Fruit fly (Drosophila melanogaster) whole organism, prepupa: ENCODE results near the gene HDAC6.
A peak's percentile ranks its signal among the peaks of the same experiment; 100 is the strongest.

Experiments used
- Blimp-1 ChIP-seq: fragments of 200-800 bp; sonication (Bioruptor generic); optimal IDR thresholded peaks from 3 replicates; lab custom pipeline; 2017; ENCODE audit warnings: missing biosample characterization, missing genetic modification characterization, mild to moderate bottlenecking, moderate library complexity, missing genetic modification reagents
- CG10631 ChIP-seq: fragments of 200-800 bp; sonication (Bioruptor generic); optimal IDR thresholded peaks from 2 replicates; lab custom pipeline; 2016; ENCODE audit warnings: missing biosample characterization, missing genetic modification characterization
- CG10669 ChIP-seq: fragments of 200-800 bp; sonication (Bioruptor generic); optimal IDR thresholded peaks from 3 replicates; lab custom pipeline; 2018; ENCODE audit warnings: missing biosample characterization, mild to moderate bottlenecking, missing genetic modification characterization, moderate library complexity
- CG11294 ChIP-seq: fragments of 200-800 bp; sonication (Bioruptor generic); IDR thresholded peaks from 2 replicates; pipeline ENCODE4 v1.3.6; 2022; ENCODE audit warnings: missing biosample characterization, missing genetic modification characterization
- CG11902 ChIP-seq: fragments of 200-800 bp; sonication (Bioruptor generic); optimal IDR thresholded peaks from 3 replicates; lab custom pipeline; 2016; ENCODE audit warnings: missing biosample characterization, missing genetic modification characterization
- CG15336 ChIP-seq: fragments of 200-800 bp; sonication (Bioruptor generic); IDR thresholded peaks from 2 replicates; pipeline ENCODE4 v1.3.6; 2022; ENCODE audit warnings: missing biosample characterization, missing genetic modification characterization
- CG3032 ChIP-seq: fragments of 200-800 bp; optimal IDR thresholded peaks from 2 replicates; lab custom pipeline; 2019; ENCODE audit warnings: missing biosample characterization, mild to moderate bottlenecking, missing genetic modification characterization, moderate library complexity
- CG31627 ChIP-seq: fragments of 200-800 bp; sonication (Bioruptor generic); optimal IDR thresholded peaks from 3 replicates; lab custom pipeline; 2016; ENCODE audit warnings: missing biosample characterization, missing genetic modification characterization
- CG32006 ChIP-seq: fragments of 200-800 bp; sonication (Bioruptor generic); optimal IDR thresholded peaks from 3 replicates; lab custom pipeline; 2017; ENCODE audit warnings: missing biosample characterization, mild to moderate bottlenecking, missing genetic modification characterization
- CG3919 ChIP-seq: fragments of 200-800 bp; sonication (Bioruptor generic); optimal IDR thresholded peaks from 3 replicates; lab custom pipeline; 2016; ENCODE audit warnings: missing biosample characterization, missing genetic modification characterization
- CG6163 ChIP-seq: fragments of 200-800 bp; sonication (Bioruptor generic); IDR thresholded peaks from 3 replicates; pipeline ENCODE4 v1.3.6; 2022; ENCODE audit warnings: missing biosample characterization, missing genetic modification characterization
- CG6276 ChIP-seq: fragments of 200-800 bp; sonication (Bioruptor generic); optimal IDR thresholded peaks from 2 replicates; lab custom pipeline; 2017; ENCODE audit warnings: missing biosample characterization, mild to moderate bottlenecking, missing genetic modification characterization
- CG6854 ChIP-seq: fragments of 200-800 bp; sonication (Bioruptor generic); optimal IDR thresholded peaks from 2 replicates; lab custom pipeline; 2017; ENCODE audit warnings: missing biosample characterization, mild to moderate bottlenecking, missing genetic modification characterization
- CG7368 ChIP-seq: fragments of 200-800 bp; sonication (Bioruptor generic); optimal IDR thresholded peaks from 3 replicates; lab custom pipeline; 2016; ENCODE audit warnings: missing biosample characterization, missing genetic modification characterization
- CG8632 ChIP-seq: fragments of 200-800 bp; sonication (Bioruptor generic); optimal IDR thresholded peaks from 3 replicates; lab custom pipeline; 2016; ENCODE audit warnings: missing biosample characterization, missing genetic modification characterization
- CG9139 ChIP-seq: fragments of 200-800 bp; sonication (Bioruptor generic); optimal IDR thresholded peaks from 3 replicates; lab custom pipeline; 2017; ENCODE audit warnings: missing biosample characterization, mild to moderate bottlenecking, missing genetic modification characterization
- Eip75B ChIP-seq: fragments of 200-800 bp; sonication (Bioruptor generic); optimal IDR thresholded peaks from 3 replicates; lab custom pipeline; 2016; ENCODE audit warnings: missing biosample characterization, missing genetic modification characterization
- Eip78C ChIP-seq: fragments of 200-800 bp; sonication (Bioruptor generic); peaks from one replicate; lab custom pipeline; 2016; ENCODE audit warnings: missing biosample characterization, missing genetic modification characterization
- Eip93F ChIP-seq: fragments of 200-800 bp; sonication (Bioruptor generic); optimal IDR thresholded peaks from 2 replicates; lab custom pipeline; 2016; ENCODE audit warnings: missing biosample characterization, mild to moderate bottlenecking, missing genetic modification characterization
- Ets21C ChIP-seq: fragments of 200-800 bp; sonication (Bioruptor generic); optimal IDR thresholded peaks from 3 replicates; lab custom pipeline; 2016; ENCODE audit warnings: missing biosample characterization, missing genetic modification characterization
- Ets96B ChIP-seq: fragments of 200-800 bp; optimal IDR thresholded peaks from 2 replicates; lab custom pipeline; 2019; ENCODE audit warnings: missing biosample characterization, mild to moderate bottlenecking, missing genetic modification characterization, moderate library complexity
- Gug ChIP-seq: fragments of 200-800 bp; sonication (Bioruptor generic); IDR thresholded peaks from 2 replicates; pipeline ENCODE4 v1.3.6; 2022; ENCODE audit warnings: missing biosample characterization, missing genetic modification characterization
- Hr39 ChIP-seq: fragments of 200-800 bp; sonication (Bioruptor generic); optimal IDR thresholded peaks from 2 replicates; lab custom pipeline; 2016; ENCODE audit warnings: missing biosample characterization, missing genetic modification characterization
- Hr4 ChIP-seq: fragments of 200-800 bp; sonication (Bioruptor generic); optimal IDR thresholded peaks from 3 replicates; lab custom pipeline; 2016; ENCODE audit warnings: missing biosample characterization, missing genetic modification characterization
- Lpt ChIP-seq: fragments of 200-800 bp; sonication (Bioruptor generic); optimal IDR thresholded peaks from 3 replicates; lab custom pipeline; 2016; ENCODE audit warnings: missing biosample characterization, missing genetic modification characterization
- Met ChIP-seq: fragments of 200-800 bp; sonication (Bioruptor generic); optimal IDR thresholded peaks from 3 replicates; lab custom pipeline; 2016; ENCODE audit warnings: missing biosample characterization, missing genetic modification characterization
- OdsH ChIP-seq: fragments of 200-800 bp; sonication (Bioruptor generic); optimal IDR thresholded peaks from 3 replicates; lab custom pipeline; 2016; ENCODE audit warnings: missing biosample characterization, missing genetic modification characterization
- Smox ChIP-seq: fragments of 200-800 bp; sonication (Bioruptor generic); optimal IDR thresholded peaks from 3 replicates; lab custom pipeline; 2016; ENCODE audit warnings: missing biosample characterization, missing genetic modification characterization
- Sox102F ChIP-seq: fragments of 200-800 bp; sonication (Bioruptor generic); optimal IDR thresholded peaks from 2 replicates; lab custom pipeline; 2016; ENCODE audit warnings: missing biosample characterization, mild to moderate bottlenecking, missing genetic modification characterization
- achi ChIP-seq: fragments of 200-800 bp; sonication (Bioruptor generic); optimal IDR thresholded peaks from 3 replicates; lab custom pipeline; 2016; ENCODE audit warnings: missing biosample characterization, missing genetic modification characterization
- cyc ChIP-seq: fragments of 200-800 bp; sonication (Bioruptor generic); optimal IDR thresholded peaks from 3 replicates; lab custom pipeline; 2016; ENCODE audit warnings: missing biosample characterization, missing genetic modification characterization
- dac ChIP-seq: fragments of 200-800 bp; sonication (Bioruptor generic); optimal IDR thresholded peaks from 2 replicates; lab custom pipeline; 2017; ENCODE audit warnings: missing biosample characterization, mild to moderate bottlenecking, missing genetic modification characterization
- eg ChIP-seq: fragments of 200-800 bp; sonication (Bioruptor generic); IDR thresholded peaks from 3 replicates; pipeline ENCODE4 v1.3.6; 2022; ENCODE audit warnings: missing biosample characterization, missing genetic modification characterization
- esn ChIP-seq: fragments of 200-800 bp; sonication (Bioruptor generic); optimal IDR thresholded peaks from 2 replicates; lab custom pipeline; 2016; ENCODE audit warnings: missing biosample characterization, mild to moderate bottlenecking, missing genetic modification characterization, moderate library complexity
- fd59A ChIP-seq: fragments of 200-800 bp; sonication (Bioruptor generic); optimal IDR thresholded peaks from 2 replicates; lab custom pipeline; 2017; ENCODE audit warnings: missing biosample characterization, mild to moderate bottlenecking, missing genetic modification characterization, missing genetic modification reagents
- fd85E ChIP-seq: fragments of 200-800 bp; sonication (Bioruptor generic); optimal IDR thresholded peaks from 3 replicates; lab custom pipeline; 2016; ENCODE audit warnings: missing biosample characterization, missing genetic modification characterization
- fkh ChIP-seq: fragments of 200-800 bp; sonication (Bioruptor generic); optimal IDR thresholded peaks from 3 replicates; lab custom pipeline; 2017; ENCODE audit warnings: missing biosample characterization, mild to moderate bottlenecking, missing genetic modification characterization, moderate library complexity
- lz ChIP-seq: fragments of 200-800 bp; sonication (Bioruptor generic); optimal IDR thresholded peaks from 3 replicates; lab custom pipeline; 2016; ENCODE audit warnings: missing biosample characterization, missing genetic modification characterization
- net ChIP-seq: fragments of 200-800 bp; sonication (Bioruptor generic); optimal IDR thresholded peaks from 3 replicates; lab custom pipeline; 2016; ENCODE audit warnings: missing biosample characterization, missing genetic modification characterization
- pdm3 ChIP-seq: fragments of 200-800 bp; sonication (Bioruptor generic); optimal IDR thresholded peaks from 3 replicates; lab custom pipeline; 2016; ENCODE audit warnings: missing biosample characterization, missing genetic modification characterization
- salr ChIP-seq, 2 experiments: fragments of 200-800 bp; sonication (Bioruptor generic); optimal IDR thresholded peaks; 3 replicates each; lab custom pipeline; 2016 to 2018; ENCODE audit warnings: missing biosample characterization in 2 of 2, missing genetic modification characterization in 2 of 2, mild to moderate bottlenecking in 1 of 2
- spab ChIP-seq: fragments of 200-800 bp; sonication (Bioruptor generic); optimal IDR thresholded peaks from 2 replicates; lab custom pipeline; 2017; ENCODE audit warnings: missing biosample characterization, mild to moderate bottlenecking, missing genetic modification characterization, missing genetic modification reagents
- svp ChIP-seq: fragments of 200-800 bp; sonication (Bioruptor generic); peaks from one replicate; lab custom pipeline; 2016; ENCODE audit warnings: missing biosample characterization, missing genetic modification characterization
- topi ChIP-seq: fragments of 200-800 bp; sonication (Bioruptor generic); optimal IDR thresholded peaks from 3 replicates; lab custom pipeline; 2016; ENCODE audit warnings: missing biosample characterization, missing genetic modification characterization
- vri ChIP-seq: fragments of 200-800 bp; sonication (Bioruptor generic); optimal IDR thresholded peaks from 3 replicates; lab custom pipeline; 2016; ENCODE audit warnings: missing biosample characterization, mild to moderate bottlenecking, missing genetic modification characterization

Gene HDAC6

DNA sequence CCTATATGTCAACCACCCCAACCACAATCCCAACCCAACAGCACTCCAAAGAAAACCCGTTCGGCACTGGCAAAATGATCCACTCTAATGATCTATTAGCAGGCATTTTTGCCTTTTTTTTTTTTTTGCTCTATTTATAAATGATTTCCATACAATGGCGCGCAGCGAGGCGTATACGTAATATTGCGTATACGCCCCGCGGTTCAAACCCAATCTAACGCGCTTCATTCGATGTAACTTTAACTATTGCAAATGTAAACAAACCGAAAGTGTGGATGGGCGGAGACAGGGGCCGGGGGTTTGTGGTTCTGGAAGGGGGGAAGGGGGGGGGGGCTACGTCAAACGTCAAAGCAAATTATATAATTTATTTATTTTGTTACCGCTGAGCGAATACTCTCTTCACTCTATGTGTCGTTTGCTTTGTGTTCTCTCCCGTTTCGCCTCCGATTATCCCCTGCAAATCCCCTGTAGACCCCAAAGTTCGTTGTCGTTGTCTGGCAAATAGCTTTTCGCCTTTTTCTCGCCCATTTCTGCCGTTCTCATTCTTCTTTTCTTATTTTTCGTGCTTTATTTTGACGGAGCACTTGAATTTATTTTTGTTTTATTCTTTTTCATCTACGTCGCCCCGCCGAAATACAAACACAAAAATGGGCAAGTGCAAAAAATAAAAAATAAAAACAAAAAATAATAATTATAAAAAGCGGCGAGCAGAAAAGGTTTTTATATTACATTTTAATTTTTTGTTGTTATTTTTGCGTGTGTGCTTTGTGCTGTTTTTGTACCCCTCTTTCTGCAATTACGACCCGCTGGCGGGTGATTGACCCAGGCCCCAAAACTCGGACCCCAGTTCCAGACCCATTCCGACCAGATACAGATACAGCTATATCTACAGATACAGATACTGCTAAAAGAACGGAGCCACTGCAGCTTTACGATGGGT is 29.7 kb upstream of the HDAC6 start:
- TF ChIP-seq Met (GFP tag; lab: Kevin White, UChicago) (no peak), CG8632 (GFP tag; lab: Kevin White, UChicago) (no peak), Eip75B (no peak), Ets96B (no peak), CG15336 (GFP tag; lab: Robert Waterston, UW) (no peak), salr (GFP tag; optimal IDR thresholded peaks at IDR 0.05; lab: Kevin White, UChicago) (no peak), fkh (peak; percentile 75), CG3032 (tag; lab: Kevin White, UChicago) (no peak), achi (GFP tag; lab: Kevin White, UChicago) (no peak), CG6854 (GFP tag; lab: Kevin White, UChicago) (peak; percentile 15), CG9139 (GFP tag; lab: Kevin White, UChicago) (no peak), CG7368 (GFP tag; lab: Kevin White, UChicago) (no peak), CG31627 (no peak), vri (GFP tag; lab: Kevin White, UChicago) (peak; percentile 84), svp (peak; percentile 77), Eip78C (GFP tag; lab: Kevin White, UChicago) (peak; percentile 18), Ets21C (no peak), Hr39 (GFP tag; lab: Kevin White, UChicago) (no peak), spab (GFP tag; lab: Kevin White, UChicago) (no peak), Blimp-1 (peak; percentile 13), Sox102F (peak; percentile 15), eg (GFP tag; lab: Robert Waterston, UW) (0 out of 3 replicates have a peak, but pooled peaks have one; percentile 26), Smox (GFP tag; lab: Kevin White, UChicago) (no peak), dac (GFP tag; lab: Kevin White, UChicago) (no peak), CG32006 (no peak), Eip93F (GFP tag; lab: Kevin White, UChicago) (peak; percentile 49), CG10631 (GFP tag; lab: Kevin White, UChicago) (no peak), CG11294 (GFP tag; lab: Robert Waterston, UW) (no peak)

- TF ChIP-seq fd85E (GFP tag; lab: Kevin White, UChicago) (no peak), CG6276 (no peak), CG6854 (GFP tag; lab: Kevin White, UChicago) (no peak), CG31627 (peak; percentile 31), pdm3 (peak; percentile 17), svp (no peak), CG3032 (tag; lab: Kevin White, UChicago) (no peak), dac (GFP tag; lab: Kevin White, UChicago) (no peak), topi (GFP tag; lab: Kevin White, UChicago) (peak; percentile 2), net (GFP tag; lab: Kevin White, UChicago) (no peak), CG11902 (GFP tag; lab: Kevin White, UChicago) (peak; percentile 1), eg (GFP tag; lab: Robert Waterston, UW) (no peak), cyc (peak; percentile 7), CG3919 (no peak), Lpt (GFP tag; lab: Kevin White, UChicago) (no peak), OdsH (GFP tag; lab: Kevin White, UChicago) (peak; percentile 3), CG10631 (GFP tag; lab: Kevin White, UChicago) (peak; percentile 10), CG6163 (GFP tag; lab: Robert Waterston, UW) (no peak), lz (GFP tag; lab: Kevin White, UChicago) (peak; percentile 29), CG10669 (GFP tag; lab: Kevin White, UChicago) (no peak), CG32006 (peak; percentile 17), fd59A (GFP tag; lab: Kevin White, UChicago) (no peak), Eip78C (GFP tag; lab: Kevin White, UChicago) (peak; percentile 67), esn (peak; percentile 28), Hr39 (GFP tag; lab: Kevin White, UChicago) (peak; percentile 25), Hr4 (no peak), Gug (GFP tag; lab: Robert Waterston, UW) (no peak)
Measured at dm6 chrX:15304211-15304610, 28.9 kb upstream of the HDAC6 start.
